Worm (Caenorhabditis elegans) whole organism, young adult: ENCODE data around the gene dohh-1.

Experiments
- B0336.3 ChIP-seq: fragments of 200-800 bp; sonication (Bioruptor generic); IDR thresholded peaks from 2 replicates; pipeline ENCODE4 v1.3.6; 2022; ENCODE audit warnings: missing genetic modification characterization, missing compliant biosample characterization
- D2030.7 ChIP-seq: fragments of 200-800 bp; sonication (Bioruptor generic); IDR thresholded peaks from 2 replicates; pipeline ENCODE4 v1.3.6; 2022; ENCODE audit warnings: missing genetic modification reagents, missing genetic modification characterization, missing compliant biosample characterization
- F10E7.11 ChIP-seq: sonication (generic microtip); optimal IDR thresholded peaks from 2 replicates; lab custom pipeline; 2017; ENCODE audit warnings: mild to moderate bottlenecking, missing genetic modification characterization, moderate library complexity, missing compliant biosample characterization
- F33H1.4 ChIP-seq: fragments of 200-800 bp; sonication (Bioruptor generic); IDR thresholded peaks from 2 replicates; pipeline ENCODE4 v1.3.6; 2022; ENCODE audit warnings: missing genetic modification reagents, missing genetic modification characterization, missing compliant biosample characterization
- F52B5.7 ChIP-seq: sonication (generic microtip); optimal IDR thresholded peaks from 2 replicates; lab custom pipeline; 2016; ENCODE audit warnings: mild to moderate bottlenecking, missing genetic modification characterization, missing compliant biosample characterization
- K11D2.4 ChIP-seq: fragments of 200-800 bp; sonication (Bioruptor generic); IDR thresholded peaks from 2 replicates; pipeline ENCODE4 v1.3.6; 2022; ENCODE audit warnings: missing genetic modification reagents, missing genetic modification characterization, missing compliant biosample characterization
- T26A5.8 ChIP-seq: sonication (generic microtip); optimal IDR thresholded peaks from 2 replicates; lab custom pipeline; 2016; ENCODE audit warnings: missing genetic modification characterization, missing compliant biosample characterization
- Y53G8AR.9 ChIP-seq: fragments of 200-800 bp; sonication (Bioruptor generic); conservative IDR thresholded peaks from 2 replicates; pipeline ENCODE4 v1.3.6; 2022; ENCODE audit warnings: missing genetic modification reagents, missing genetic modification characterization, missing compliant biosample characterization
- Y67H2A.10 ChIP-seq: fragments of 200-800 bp; sonication (Bioruptor generic); conservative IDR thresholded peaks from 2 replicates; pipeline ENCODE4 v1.3.6; 2022; ENCODE audit warnings: missing genetic modification reagents, missing genetic modification characterization, missing compliant biosample characterization
- ZK185.1 ChIP-seq: sonication (generic microtip); optimal IDR thresholded peaks from 2 replicates; lab custom pipeline; 2016; ENCODE audit warnings: mild to moderate bottlenecking, missing genetic modification characterization, missing compliant biosample characterization; ENCODE audit not compliant: poor library complexity, severe bottlenecking
- akir-1 ChIP-seq: fragments of 200-800 bp; sonication (Bioruptor generic); optimal IDR thresholded peaks from 2 replicates; lab custom pipeline; 2018; ENCODE audit warnings: mild to moderate bottlenecking, missing genetic modification characterization, moderate library complexity, missing compliant biosample characterization
- athp-1 ChIP-seq: sonication (generic microtip); optimal IDR thresholded peaks from 2 replicates; lab custom pipeline; 2017; ENCODE audit warnings: mild to moderate bottlenecking, missing genetic modification characterization, missing compliant biosample characterization
- bed-1 ChIP-seq: fragments of 200-800 bp; sonication (Bioruptor generic); IDR thresholded peaks from 2 replicates; pipeline ENCODE4 v1.3.6; 2022; ENCODE audit warnings: missing genetic modification reagents, missing genetic modification characterization, missing compliant biosample characterization
- bed-2 ChIP-seq: fragments of 200-800 bp; sonication (Bioruptor generic); IDR thresholded peaks from 2 replicates; pipeline ENCODE4 v1.3.6; 2022; ENCODE audit warnings: missing genetic modification reagents, missing genetic modification characterization, missing compliant biosample characterization
- cebp-1 ChIP-seq, 2 experiments: fragments of 200-800 bp in 1 of 2; sonication (Bioruptor generic) in 1 of 2; sonication (generic microtip) in 1 of 2; IDR thresholded peaks in 1 of 2; optimal IDR thresholded peaks in 1 of 2; 2 replicates each; pipeline versions ENCODE4 v1.3.6 to Lab custom; 2017 to 2022; ENCODE audit warnings: missing compliant biosample characterization in 2 of 2, missing genetic modification characterization in 2 of 2, mild to moderate bottlenecking in 1 of 2, missing genetic modification reagents in 1 of 2, moderate library complexity in 1 of 2
- dpff-1 ChIP-seq: sonication (generic microtip); optimal IDR thresholded peaks from 2 replicates; lab custom pipeline; 2017; ENCODE audit warnings: mild to moderate bottlenecking, missing genetic modification characterization, missing compliant biosample characterization
- egl-18 ChIP-seq: fragments of 200-800 bp; sonication (Bioruptor generic); IDR thresholded peaks from 2 replicates; pipeline ENCODE4 v1.3.6; 2022; ENCODE audit warnings: missing genetic modification reagents, missing genetic modification characterization, missing compliant biosample characterization
- egl-44 ChIP-seq: fragments of 200-800 bp; sonication (Bioruptor generic); IDR thresholded peaks from 2 replicates; pipeline ENCODE4 v1.3.6; 2022; ENCODE audit warnings: missing genetic modification reagents, missing genetic modification characterization, missing compliant biosample characterization
- ekl-4 ChIP-seq: fragments of 200-800 bp; sonication (Bioruptor generic); IDR thresholded peaks from 2 replicates; pipeline ENCODE4 v1.3.6; 2022; ENCODE audit warnings: missing genetic modification reagents, missing genetic modification characterization, missing compliant biosample characterization
- gei-17 ChIP-seq: fragments of 200-800 bp; sonication (Bioruptor generic); optimal IDR thresholded peaks from 2 replicates; lab custom pipeline; 2018; ENCODE audit warnings: mild to moderate bottlenecking, missing genetic modification characterization, missing compliant biosample characterization
- him-1 ChIP-seq: sonication (generic microtip); optimal IDR thresholded peaks from 2 replicates; lab custom pipeline; 2016; ENCODE audit warnings: missing genotype, missing genetic modification reagents, missing genetic modification characterization, missing compliant biosample characterization
- hlh-26 ChIP-seq: fragments of 200-800 bp; sonication (Bioruptor generic); conservative IDR thresholded peaks from 2 replicates; pipeline ENCODE4 v1.3.6; 2022; ENCODE audit warnings: missing genetic modification reagents, missing genetic modification characterization, missing compliant biosample characterization
- hmg-1.2 ChIP-seq: fragments of 200-800 bp; sonication (Bioruptor generic); IDR thresholded peaks from 2 replicates; pipeline ENCODE4 v1.3.6; 2022; ENCODE audit warnings: missing genetic modification reagents, missing genetic modification characterization, missing compliant biosample characterization
- hrde-1 ChIP-seq: sonication (generic microtip); optimal IDR thresholded peaks from 2 replicates; lab custom pipeline; 2016; ENCODE audit warnings: missing genetic modification characterization, mild to moderate bottlenecking, missing compliant biosample characterization, moderate library complexity, missing genotype, missing genetic modification reagents, borderline replicate concordance
- hsf-1 ChIP-seq: fragments of 200-800 bp; sonication (Bioruptor generic); IDR thresholded peaks from 2 replicates; pipeline ENCODE4 v1.3.6; 2022; ENCODE audit warnings: missing genetic modification reagents, missing genetic modification characterization, missing compliant biosample characterization
- lag-1 ChIP-seq: fragments of 200-800 bp; sonication (Bioruptor generic); IDR thresholded peaks from 2 replicates; pipeline ENCODE4 v1.3.6; 2022; ENCODE audit warnings: missing genetic modification reagents, missing genetic modification characterization, missing compliant biosample characterization
- lin-35 ChIP-seq, 3 experiments: fragments of 150-350 bp in 2 of 3; sonication (generic microtip) in 1 of 3; optimal IDR thresholded peaks; 2 replicates each; lab custom pipeline; 2014 to 2018; ENCODE audit warnings: missing biosample characterization in 3 of 3, missing genetic modification characterization in 3 of 3, missing genetic modification reagents in 3 of 3
- lsl-1 ChIP-seq: fragments of 200-800 bp; sonication (Bioruptor generic); optimal IDR thresholded peaks from 2 replicates; lab custom pipeline; 2018; ENCODE audit warnings: mild to moderate bottlenecking, missing genetic modification characterization, moderate library complexity, missing compliant biosample characterization
- madf-3 ChIP-seq: fragments of 200-800 bp; sonication (Bioruptor generic); IDR thresholded peaks from 2 replicates; pipeline ENCODE4 v1.3.6; 2022; ENCODE audit warnings: missing genetic modification reagents, missing genetic modification characterization, missing compliant biosample characterization
- mcd-1 ChIP-seq: fragments of 200-800 bp; sonication (Bioruptor generic); IDR thresholded peaks from 2 replicates; pipeline ENCODE4 v1.3.6; 2022; ENCODE audit warnings: missing genetic modification reagents, missing genetic modification characterization, missing compliant biosample characterization
- mel-28 ChIP-seq: sonication (generic microtip); optimal IDR thresholded peaks from 2 replicates; lab custom pipeline; 2016; ENCODE audit warnings: borderline replicate concordance, mild to moderate bottlenecking, missing genetic modification characterization, missing compliant biosample characterization
- mes-4 ChIP-seq: sonication (generic microtip); optimal IDR thresholded peaks from 2 replicates; lab custom pipeline; 2016; ENCODE audit warnings: missing genotype, missing genetic modification characterization, missing compliant biosample characterization
- nfya-1 ChIP-seq: sonication (generic microtip); optimal IDR thresholded peaks from 2 replicates; lab custom pipeline; 2017; ENCODE audit warnings: antibody characterized with exemption, missing compliant biosample characterization, missing genetic modification characterization, borderline replicate concordance; ENCODE audit not compliant: insufficient read depth
- nhr-120 ChIP-seq: fragments of 200-800 bp; sonication (Bioruptor generic); IDR thresholded peaks from 2 replicates; pipeline ENCODE4 v1.3.6; 2022; ENCODE audit warnings: missing genetic modification characterization, missing compliant biosample characterization
- nhr-27 ChIP-seq: fragments of 200-800 bp; sonication (Bioruptor generic); optimal IDR thresholded peaks from 2 replicates; lab custom pipeline; 2018; ENCODE audit warnings: mild to moderate bottlenecking, missing genetic modification characterization, moderate library complexity, missing compliant biosample characterization
- pha-4 ChIP-seq: fragments of 150-350 bp; sonication (generic microtip); optimal IDR thresholded peaks from 2 replicates; lab custom pipeline; 2014; ENCODE audit warnings: missing biosample characterization, missing genetic modification reagents, missing genetic modification characterization
- rec-8 ChIP-seq, 2 experiments: sonication (generic microtip); optimal IDR thresholded peaks; 2 replicates each; lab custom pipeline; 2016; ENCODE audit warnings: mild to moderate bottlenecking in 2 of 2, missing genetic modification characterization in 2 of 2, missing genetic modification reagents in 2 of 2, missing genotype in 2 of 2, missing biosample characterization in 1 of 2, missing compliant biosample characterization in 1 of 2, moderate library complexity in 1 of 2
- tlf-1 ChIP-seq: fragments of 200-800 bp; sonication (Bioruptor generic); optimal IDR thresholded peaks from 2 replicates; lab custom pipeline; 2018; ENCODE audit warnings: mild to moderate bottlenecking, missing genetic modification characterization, missing compliant biosample characterization
- zfh-2 ChIP-seq: fragments of 200-800 bp; sonication (Bioruptor generic); conservative IDR thresholded peaks from 2 replicates; pipeline ENCODE4 v1.3.6; 2022; ENCODE audit warnings: missing genetic modification reagents, missing genetic modification characterization, missing compliant biosample characterization
- ztf-22 ChIP-seq: fragments of 200-800 bp; sonication (Bioruptor generic); optimal IDR thresholded peaks from 2 replicates; lab custom pipeline; 2018; ENCODE audit warnings: mild to moderate bottlenecking, missing genetic modification characterization, moderate library complexity, missing compliant biosample characterization
- ztf-26 ChIP-seq: sonication (generic microtip); optimal IDR thresholded peaks from 2 replicates; lab custom pipeline; 2017; ENCODE audit warnings: missing genetic modification characterization, missing compliant biosample characterization
- ztf-28 ChIP-seq: fragments of 200-800 bp; sonication (Bioruptor generic); IDR thresholded peaks from 2 replicates; pipeline ENCODE4 v1.3.6; 2022; ENCODE audit warnings: missing genetic modification reagents, missing genetic modification characterization, missing compliant biosample characterization

dohh-1 gene

ce11 chrII:10541923-10542486, 37.8 kb upstream of the dohh-1 start, which contains the start of gene pro-1 (continued):
- peak; percentile 57 for TF ChIP-seq hmg-1.2 (GFP tag; lab: Robert Waterston, UW)
- TF ChIP-seq hsf-1 (GFP tag; lab: Robert Waterston, UW): peak; percentile 48
- peak; percentile 72 for TF ChIP-seq gei-17 (GFP tag; lab: Kevin White, UChicago)
- TF ChIP-seq him-1 (tag; lab: Kevin White, UChicago): no peak
- peak; percentile 79; the same call in 1 of the 2 replicates for TF ChIP-seq egl-44
- peak; percentile 36; the same call in 1 of the 2 replicates for TF ChIP-seq D2030.7 (GFP tag; lab: Robert Waterston, UW)
- TF ChIP-seq pha-4 (tag; lab: Kevin White, UChicago): peak; percentile 67
- peak; percentile 82 for TF ChIP-seq Y67H2A.10 (GFP tag; lab: Robert Waterston, UW)
- TF ChIP-seq T26A5.8 (tag; lab: Kevin White, UChicago): peak; percentile 50
- no peak; the same call in 1 of the 2 replicates for TF ChIP-seq madf-3 (GFP tag; lab: Robert Waterston, UW)
- peak; percentile 90 for TF ChIP-seq ekl-4 (GFP tag; lab: Robert Waterston, UW)
- no peak for TF ChIP-seq zfh-2 (GFP tag; lab: Robert Waterston, UW)
- no peak for TF ChIP-seq lag-1 (GFP tag; lab: Robert Waterston, UW)
- TF ChIP-seq lsl-1 (GFP tag; lab: Kevin White, UChicago): peak; percentile 15
- TF ChIP-seq mes-4: no peak
- TF ChIP-seq, all 124 proteins: peak for 80

- TF ChIP-seq athp-1 (tag; lab: Kevin White, UChicago): peak; percentile 57
- peak; percentile 44; the same call in 1 of the 2 replicates for TF ChIP-seq Y53G8AR.9
- TF ChIP-seq bed-1 (GFP tag; lab: Robert Waterston, UW): no peak
- TF ChIP-seq B0336.3: peak; percentile 48
- peak; percentile 9 for TF ChIP-seq nhr-27 (tag; lab: Kevin White, UChicago)
- peak; percentile 8; the same call in 1 of the 2 replicates for TF ChIP-seq K11D2.4 (GFP tag; lab: Robert Waterston, UW)
- TF ChIP-seq mel-28 (tag; lab: Kevin White, UChicago): peak; percentile 63
- no peak for TF ChIP-seq rec-8 (tag; optimal IDR thresholded peaks at IDR 0.05; lab: Kevin White, UChicago)
- TF ChIP-seq akir-1 (GFP tag; lab: Kevin White, UChicago): no peak
- no peak for TF ChIP-seq ztf-22 (GFP tag; lab: Kevin White, UChicago)
- no peak for TF ChIP-seq bed-2 (GFP tag; lab: Robert Waterston, UW)
- peak; percentile 57 for TF ChIP-seq hsf-1 (GFP tag; lab: Robert Waterston, UW)
- TF ChIP-seq ZK185.1 (tag; lab: Kevin White, UChicago): peak; percentile 30
- peak; percentile 36 for TF ChIP-seq F10E7.11 (tag; lab: Kevin White, UChicago)
- TF ChIP-seq nhr-120 (GFP tag; lab: Robert Waterston, UW): no peak
- TF ChIP-seq hmg-1.2 (GFP tag; lab: Robert Waterston, UW): peak; percentile 28; the same call in 1 of the 2 replicates
- no peak; the same call in 1 of the 2 replicates for TF ChIP-seq F33H1.4
- peak; percentile 31 for TF ChIP-seq tlf-1 (GFP tag; lab: Kevin White, UChicago)
- TF ChIP-seq ekl-4 (GFP tag; lab: Robert Waterston, UW): peak; percentile 48
- TF ChIP-seq ztf-28 (GFP tag; lab: Robert Waterston, UW): peak; percentile 58; the same call in 1 of the 2 replicates
- no peak for TF ChIP-seq ztf-26 (tag; lab: Kevin White, UChicago)
- TF ChIP-seq nfya-1 (tag; lab: Kevin White, UChicago): no peak
- TF ChIP-seq dpff-1: no peak
- peak; percentile 90 for TF ChIP-seq F52B5.7
- TF ChIP-seq hrde-1: no peak
- TF ChIP-seq lin-35 (GFP tag; optimal IDR thresholded peaks at IDR 0.05; lab: Kevin White, UChicago): peak in 2 of 3 experiments; percentile 10 to 11
- TF ChIP-seq hlh-26 (GFP tag; lab: Robert Waterston, UW): no peak
- peak; percentile 38; the same call in 1 of the 2 replicates for TF ChIP-seq mcd-1 (GFP tag; lab: Robert Waterston, UW)
- no peak for TF ChIP-seq cebp-1 (GFP tag; IDR thresholded peaks at IDR 0.05; lab: Robert Waterston, UW)
- peak; percentile 67 for TF ChIP-seq cebp-1 (tag; optimal IDR thresholded peaks at IDR 0.05; lab: Kevin White, UChicago)
- no peak for TF ChIP-seq egl-18 (GFP tag; lab: Robert Waterston, UW)
- peak; percentile 43 for TF ChIP-seq T26A5.8 (tag; lab: Kevin White, UChicago)
These were observed 36.9 kb upstream of the dohh-1 start for ce11 chrII:10542654-10543456.
